Worm (Caenorhabditis elegans): Measurements from ENCODE around the gene lys-6.

lys-6 gene

DNA sequence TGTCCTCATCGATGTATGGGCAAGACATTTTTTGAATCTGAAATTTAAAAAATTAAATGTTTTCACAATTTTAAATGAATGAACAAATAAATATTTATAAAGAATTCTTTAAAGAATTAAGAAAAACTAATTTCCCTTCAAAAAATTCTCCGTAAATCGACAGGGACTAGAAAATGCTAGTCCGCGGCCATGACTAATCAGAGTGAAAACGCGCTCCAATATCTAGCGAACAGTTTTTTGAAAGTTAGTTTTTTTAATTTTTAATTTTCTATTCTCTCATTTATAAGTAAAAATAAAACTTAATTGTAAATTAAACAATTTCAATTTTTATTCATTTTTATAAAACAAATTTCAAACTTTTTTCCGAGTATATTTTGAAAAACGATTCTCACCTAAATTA is 34.9 kb downstream of the lys-6 start:
- TF ChIP-seq eor-1 (tag; optimal IDR thresholded peaks at IDR 0.05) (no peak), hmg-11 (tag; optimal IDR thresholded peaks at IDR 0.05) (no peak), nhr-23 (tag; optimal IDR thresholded peaks at IDR 0.05) (peak; percentile 61), pha-4 (tag; optimal IDR thresholded peaks at IDR 0.05) (peak; percentile 82), nhr-43 (tag; optimal IDR thresholded peaks at IDR 0.05; ENCODE audit: poor library complexity, severe bottlenecking) (peak; percentile 34), R02D3.7 (tag; optimal IDR thresholded peaks at IDR 0.05) (peak; percentile 81), ama-1 (optimal IDR thresholded peaks at IDR 0.05) (peak; percentile 18), nhr-25 (tag; optimal IDR thresholded peaks at IDR 0.05) (no peak), nfya-1 (tag; optimal IDR thresholded peaks at IDR 0.05; ENCODE audit: insufficient read depth) (peak; percentile 69), lin-15B (tag; optimal IDR thresholded peaks at IDR 0.05) (peak; percentile 67)

- TF ChIP-seq fkh-2 (tag; optimal IDR thresholded peaks at IDR 0.05) (no peak), egl-27 (tag; optimal IDR thresholded peaks at IDR 0.05) (no peak), R02D3.7 (tag; optimal IDR thresholded peaks at IDR 0.05) (no peak)
Measured at ce11 chrIV:11592165-11592564, 35.6 kb downstream of the lys-6 start, which contains the start of gene spe-36. Gene spe-36 (minus strand): TSS chrIV:11592265.

DNA sequence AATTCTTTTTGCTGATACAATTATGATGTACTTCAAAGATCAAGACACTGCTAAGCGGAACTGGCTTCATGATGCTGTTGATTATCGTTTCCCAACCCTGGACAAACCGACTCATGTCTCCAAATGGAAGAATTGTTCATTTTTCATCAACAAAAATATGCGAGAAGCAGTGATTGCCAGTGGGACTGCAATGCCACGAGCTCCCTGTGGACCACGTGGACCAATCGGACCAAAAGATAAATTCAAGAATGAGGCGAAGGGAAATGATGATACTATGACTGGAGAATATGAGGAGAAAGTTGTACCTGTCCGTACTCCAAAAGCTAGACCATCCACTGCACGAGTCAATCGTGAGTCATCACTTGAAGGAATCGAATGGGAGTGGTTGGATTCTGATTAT is 41.3 kb downstream of the lys-6 start:
- TF ChIP-seq nhr-77 (tag; optimal IDR thresholded peaks at IDR 0.05) (no peak), lsy-12 (tag; optimal IDR thresholded peaks at IDR 0.05) (no peak), egl-5 (tag; optimal IDR thresholded peaks at IDR 0.05) (no peak), nhr-76 (tag; optimal IDR thresholded peaks at IDR 0.05) (no peak), elt-3 (tag; optimal IDR thresholded peaks at IDR 0.05) (no peak), ztf-11 (tag; optimal IDR thresholded peaks at IDR 0.05) (no peak), R02D3.7 (tag; optimal IDR thresholded peaks at IDR 0.05) (no peak), nhr-43 (tag; optimal IDR thresholded peaks at IDR 0.05; ENCODE audit: poor library complexity, severe bottlenecking) (no peak), ZK546.5 (tag; optimal IDR thresholded peaks at IDR 0.05) (no peak), zag-1 (tag; optimal IDR thresholded peaks at IDR 0.05) (no peak), tbx-2 (tag; optimal IDR thresholded peaks at IDR 0.05) (no peak), ceh-82 (tag; optimal IDR thresholded peaks at IDR 0.05) (no peak), pha-4 (tag; optimal IDR thresholded peaks at IDR 0.05) (no peak), nhr-237 (tag; optimal IDR thresholded peaks at IDR 0.05) (no peak)

DNA sequence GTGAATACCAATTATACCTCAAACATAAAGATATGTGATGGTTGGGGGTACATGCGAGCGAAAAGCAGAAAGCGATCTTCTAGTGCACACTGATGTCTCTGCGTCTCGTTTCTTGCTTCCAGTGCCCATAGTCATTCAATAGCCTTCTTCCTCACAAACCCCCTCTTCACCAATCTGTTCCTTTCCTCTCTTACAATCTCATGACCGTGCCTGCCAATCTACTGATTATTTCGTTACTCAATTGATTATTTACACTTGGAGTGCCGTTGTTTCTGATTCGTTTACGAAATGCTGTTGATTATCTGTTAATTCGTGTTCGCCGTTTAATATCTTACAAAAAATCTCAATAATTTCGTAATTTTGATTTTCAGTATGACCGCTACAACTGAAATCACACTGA is 42.9 kb downstream of the lys-6 start:
- no peak for TF ChIP-seq pqm-1 (tag; optimal IDR thresholded peaks at IDR 0.05)
- peak; percentile 32 for TF ChIP-seq elt-2 (tag; optimal IDR thresholded peaks at IDR 0.05)

DNA sequence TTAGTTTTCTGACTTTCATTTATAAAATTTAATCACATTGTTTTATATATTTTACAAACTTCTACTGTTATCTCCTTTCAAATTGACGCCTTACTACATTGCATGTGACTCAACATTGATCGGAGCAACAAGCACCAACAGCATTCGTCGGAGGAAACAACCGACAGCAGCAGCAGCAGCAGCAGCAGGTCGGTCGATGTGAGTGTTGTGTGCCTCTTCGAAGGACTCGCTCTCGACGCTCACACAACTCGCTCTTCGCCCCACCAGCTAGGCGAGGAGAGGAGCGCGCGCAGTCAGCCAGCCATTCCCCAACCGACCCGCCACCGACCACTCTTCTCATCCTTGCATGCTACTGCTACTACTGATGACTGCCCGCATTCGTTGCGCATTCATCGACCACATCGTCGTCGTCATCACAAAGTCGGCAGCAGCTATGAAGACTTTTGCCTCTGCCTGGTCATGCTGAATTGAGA is 43.8 kb downstream of the lys-6 start, which contains the start of gene F12F6.1:
Gene F12F6.1 (plus strand): TSS at position 51 of the 473 bp plus-strand sequence.
- TF ChIP-seq fkh-2 (tag; optimal IDR thresholded peaks at IDR 0.05) (no peak), nfya-1 (tag; optimal IDR thresholded peaks at IDR 0.05; ENCODE audit: insufficient read depth) (peak; percentile 41), skn-1 (tag; optimal IDR thresholded peaks at IDR 0.05) (peak; percentile 48), elt-2 (tag; optimal IDR thresholded peaks at IDR 0.05) (peak; percentile 36), pha-4 (tag; optimal IDR thresholded peaks at IDR 0.05) (peak; percentile 43), pqm-1 (tag; optimal IDR thresholded peaks at IDR 0.05) (no peak)

ce11 chrIV:11582450-11583166 is 45.1 kb downstream of the lys-6 start:
- peak; percentile 19 for TF ChIP-seq pha-4 (tag; optimal IDR thresholded peaks at IDR 0.05)
- no peak for TF ChIP-seq elt-3 (tag; optimal IDR thresholded peaks at IDR 0.05)
- no peak for TF ChIP-seq ama-1 (optimal IDR thresholded peaks at IDR 0.05)
- no peak for TF ChIP-seq nhr-25 (tag; optimal IDR thresholded peaks at IDR 0.05)
- TF ChIP-seq nhr-28 (tag; optimal IDR thresholded peaks at IDR 0.05) = no peak
- no peak for TF ChIP-seq zag-1 (tag; optimal IDR thresholded peaks at IDR 0.05)
- no peak for TF ChIP-seq nhr-76 (tag; optimal IDR thresholded peaks at IDR 0.05)
- no peak for TF ChIP-seq lin-39 (tag; optimal IDR thresholded peaks at IDR 0.05)
- peak; percentile 69 for TF ChIP-seq elt-2 (tag; optimal IDR thresholded peaks at IDR 0.05)
- TF ChIP-seq pqm-1 (tag; optimal IDR thresholded peaks at IDR 0.05) = peak; percentile 77
- no peak for TF ChIP-seq mdl-1 (tag; optimal IDR thresholded peaks at IDR 0.05)
- TF ChIP-seq skn-1 (tag; optimal IDR thresholded peaks at IDR 0.05) = no peak
- TF ChIP-seq nhr-43 (tag; optimal IDR thresholded peaks at IDR 0.05; ENCODE audit: poor library complexity, severe bottlenecking) = no peak
- TF ChIP-seq unc-39 (tag; optimal IDR thresholded peaks at IDR 0.05) = no peak
- no peak for TF ChIP-seq ceh-9 (tag; optimal IDR thresholded peaks at IDR 0.05)
- no peak for TF ChIP-seq nhr-67 (tag; optimal IDR thresholded peaks at IDR 0.05)
- TF ChIP-seq hmg-11 (tag; optimal IDR thresholded peaks at IDR 0.05) = no peak
- TF ChIP-seq tbx-2 (tag; optimal IDR thresholded peaks at IDR 0.05) = no peak
- TF ChIP-seq nfya-1 (tag; optimal IDR thresholded peaks at IDR 0.05; ENCODE audit: insufficient read depth) = no peak
- TF ChIP-seq sea-2 (GFP tag; optimal IDR thresholded peaks at IDR 0.05) = no peak
